Fruit fly (Drosophila melanogaster): ENCODE results near the gene CG17376.

DNA sequence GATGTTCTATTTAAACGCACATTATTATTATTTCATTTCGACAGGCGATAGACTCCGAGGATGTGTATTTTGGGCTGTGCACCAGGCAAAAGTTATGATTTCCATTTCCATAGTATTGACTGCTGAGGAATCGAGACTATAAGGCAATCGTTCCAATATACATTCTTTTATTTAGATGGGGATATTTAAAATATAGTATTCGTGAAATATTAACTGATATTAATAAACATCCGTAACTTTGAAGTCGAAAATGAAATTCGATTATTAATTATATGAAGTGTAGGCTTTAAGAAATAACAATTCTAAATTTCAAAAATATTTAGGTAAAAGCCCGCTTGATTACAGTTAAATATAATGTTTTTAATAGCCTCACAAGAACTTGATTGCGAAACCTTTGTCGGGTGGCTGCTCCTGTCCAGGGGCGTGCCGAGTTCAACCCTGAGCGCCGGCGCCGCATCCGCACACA, 29.6 kb upstream of the CG17376 start:
- TF ChIP-seq Snoo (tag; optimal IDR thresholded peaks at IDR 0.05): no peak
- TF ChIP-seq Pif1B (GFP tag; optimal IDR thresholded peaks at IDR 0.05): no peak
- no peak for TF ChIP-seq CG32121 (GFP tag; IDR thresholded peaks at IDR 0.05)
- peak; percentile 4 for TF ChIP-seq CG15710 (tag; optimal IDR thresholded peaks at IDR 0.05)
